Worm (Caenorhabditis elegans) whole organism, midembryonic: Measurements from ENCODE around the gene gst-18.

Source experiments
- T22C8.4 ChIP-seq: fragments of 200-800 bp; sonication (Bioruptor generic); IDR thresholded peaks from 2 replicates; pipeline ENCODE4 v1.3.6; 2022; ENCODE audit warnings: missing genetic modification characterization, missing compliant biosample characterization
- cog-1 ChIP-seq: sonication (generic microtip); optimal IDR thresholded peaks from 2 replicates; lab custom pipeline; 2016; ENCODE audit warnings: missing genetic modification characterization, missing compliant biosample characterization
- flt-1 ChIP-seq: fragments of 200-800 bp; sonication (Bioruptor generic); IDR thresholded peaks from 2 replicates; pipeline ENCODE4 v1.3.6; 2022; ENCODE audit warnings: missing genetic modification characterization, missing compliant biosample characterization
- med-1 ChIP-seq: sonication (generic microtip); optimal IDR thresholded peaks from 2 replicates; lab custom pipeline; 2017; ENCODE audit warnings: missing genetic modification characterization, mild to moderate bottlenecking, missing compliant biosample characterization, antibody characterized with exemption, missing genetic modification reagents; ENCODE audit not compliant: insufficient read depth
- ref-1 ChIP-seq: fragments of 200-800 bp; sonication (Bioruptor generic); conservative IDR thresholded peaks from 2 replicates; pipeline ENCODE4 v1.3.6; 2022; ENCODE audit warnings: missing genetic modification reagents, missing genetic modification characterization, missing compliant biosample characterization
- ztf-23 ChIP-seq: fragments of 200-800 bp; sonication (Bioruptor generic); IDR thresholded peaks from 2 replicates; pipeline ENCODE4 v1.3.6; 2022; ENCODE audit warnings: missing genetic modification reagents, missing genetic modification characterization, missing compliant biosample characterization
- ztf-29 ChIP-seq: fragments of 200-800 bp; sonication (Bioruptor generic); IDR thresholded peaks from 2 replicates; pipeline ENCODE4 v1.3.6; 2022; ENCODE audit warnings: missing genetic modification reagents, missing genetic modification characterization, missing compliant biosample characterization

DNA sequence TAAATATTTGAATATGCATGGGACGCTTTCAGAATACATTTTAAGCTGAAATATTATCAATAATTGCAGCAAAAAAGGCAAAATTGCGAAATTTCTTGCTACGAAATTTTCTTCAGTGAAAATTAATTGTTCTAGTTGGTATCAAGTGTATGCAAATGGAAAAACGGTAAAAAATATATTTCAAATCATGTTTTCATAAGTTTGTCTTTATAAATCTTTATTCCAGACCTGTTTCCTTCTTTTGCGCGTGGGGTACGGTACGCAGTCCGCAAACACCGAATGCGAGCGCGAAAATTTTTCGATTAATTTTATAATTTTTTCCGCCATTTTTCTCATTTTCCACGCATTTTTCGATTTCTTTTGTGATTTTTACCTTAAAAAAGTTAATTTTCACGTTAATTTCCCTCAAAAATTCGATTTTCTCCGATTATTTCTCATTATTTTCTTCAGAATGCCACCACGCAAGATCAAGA is 34.1 kb downstream of the gst-18 start, which contains the start of the genes fbxc-23 and csc-1:
- no peak for TF ChIP-seq ztf-29 (GFP tag; lab: Robert Waterston, UW)
- TF ChIP-seq T22C8.4 (GFP tag; lab: Robert Waterston, UW), result no peak
- TF ChIP-seq ref-1 (GFP tag; lab: Robert Waterston, UW), result no peak
- no peak for TF ChIP-seq med-1 (GFP tag; lab: Kevin White, UChicago)
- no peak for TF ChIP-seq flt-1
- TF ChIP-seq cog-1 (tag; lab: Kevin White, UChicago), result no peak
- TF ChIP-seq ztf-23 (GFP tag; lab: Robert Waterston, UW), result no peak
